Fruit fly (Drosophila melanogaster) whole organism, adult: ENCODE measurements around the gene Spc105R.

ENCODE experiments used
- CG11617 ChIP-seq: fragments of 200-800 bp; sonication (Bioruptor generic); optimal IDR thresholded peaks from 2 replicates; lab custom pipeline; 2017; ENCODE audit warnings: mild to moderate bottlenecking, missing biosample characterization, missing genetic modification reagents, missing genetic modification characterization
- CG12768 ChIP-seq: fragments of 200-800 bp; sonication (Bioruptor generic); optimal IDR thresholded peaks from 2 replicates; lab custom pipeline; 2017; ENCODE audit warnings: missing biosample characterization, missing genetic modification characterization, mild to moderate bottlenecking, moderate library complexity, missing genetic modification reagents
- CG14711 ChIP-seq: fragments of 200-800 bp; sonication (Bioruptor generic); optimal IDR thresholded peaks from 2 replicates; lab custom pipeline; 2018; ENCODE audit warnings: missing biosample characterization, mild to moderate bottlenecking, missing genetic modification characterization, moderate library complexity
- CG1620 ChIP-seq: fragments of 200-800 bp; sonication (Bioruptor generic); optimal IDR thresholded peaks from 2 replicates; lab custom pipeline; 2016; ENCODE audit warnings: missing biosample characterization, missing genetic modification characterization
- CG33017 ChIP-seq: fragments of 200-800 bp; sonication (Bioruptor generic); optimal IDR thresholded peaks from 2 replicates; lab custom pipeline; 2018; ENCODE audit warnings: missing biosample characterization, mild to moderate bottlenecking, missing genetic modification characterization, moderate library complexity
- CG5204 ChIP-seq: fragments of 200-800 bp; sonication (Bioruptor generic); optimal IDR thresholded peaks from 2 replicates; lab custom pipeline; 2016; ENCODE audit warnings: missing biosample characterization, missing genetic modification characterization
- CG7045 ChIP-seq: fragments of 200-800 bp; sonication (Bioruptor generic); optimal IDR thresholded peaks from 2 replicates; lab custom pipeline; 2017; ENCODE audit warnings: missing biosample characterization, mild to moderate bottlenecking, missing genetic modification characterization
- CG7101 ChIP-seq: fragments of 200-800 bp; sonication (Bioruptor generic); optimal IDR thresholded peaks from 2 replicates; lab custom pipeline; 2018; ENCODE audit warnings: missing biosample characterization, mild to moderate bottlenecking, missing genetic modification characterization, moderate library complexity
- Clk ChIP-seq: fragments of 200-800 bp; sonication (Bioruptor generic); optimal IDR thresholded peaks from 2 replicates; lab custom pipeline; 2017; ENCODE audit warnings: missing biosample characterization, missing genetic modification characterization
- Crg-1 ChIP-seq: fragments of 200-800 bp; sonication (Bioruptor generic); optimal IDR thresholded peaks from 2 replicates; lab custom pipeline; 2016; ENCODE audit warnings: missing biosample characterization, missing genetic modification characterization
- Hr96 ChIP-seq: fragments of 200-800 bp; sonication (Bioruptor generic); optimal IDR thresholded peaks from 2 replicates; lab custom pipeline; 2016; ENCODE audit warnings: missing biosample characterization, missing genetic modification characterization
- Mnt ChIP-seq: fragments of 200-800 bp; sonication (Bioruptor generic); optimal IDR thresholded peaks from 2 replicates; lab custom pipeline; 2016; ENCODE audit warnings: missing biosample characterization, mild to moderate bottlenecking, missing genetic modification characterization
- bab1 ChIP-seq: fragments of 200-800 bp; sonication (Bioruptor generic); optimal IDR thresholded peaks from 3 replicates; lab custom pipeline; 2019; ENCODE audit warnings: missing biosample characterization, mild to moderate bottlenecking, missing genetic modification characterization, moderate library complexity
- cic ChIP-seq: fragments of 200-800 bp; sonication (Bioruptor generic); optimal IDR thresholded peaks from 2 replicates; lab custom pipeline; 2017; ENCODE audit warnings: missing biosample characterization, mild to moderate bottlenecking, missing genetic modification characterization, moderate library complexity
- cnc ChIP-seq, 2 experiments: fragments of >200 bp; optimal IDR thresholded peaks; 2 replicates each; lab custom pipeline; 2017
- kay ChIP-seq: fragments of 200-800 bp; sonication (Bioruptor generic); peaks from one replicate; lab custom pipeline; 2016; ENCODE audit warnings: missing biosample characterization, missing genetic modification characterization, borderline replicate concordance
- ovo ChIP-seq: fragments of 200-800 bp; sonication (Bioruptor generic); optimal IDR thresholded peaks from 2 replicates; lab custom pipeline; 2016; ENCODE audit warnings: missing biosample characterization, missing genetic modification characterization
- pad ChIP-seq: fragments of 200-800 bp; sonication (Bioruptor generic); optimal IDR thresholded peaks from 3 replicates; lab custom pipeline; 2017; ENCODE audit warnings: missing biosample characterization, missing genetic modification characterization, mild to moderate bottlenecking, moderate library complexity, missing genetic modification reagents
- tj ChIP-seq: fragments of 200-800 bp; sonication (Bioruptor generic); optimal IDR thresholded peaks from 3 replicates; lab custom pipeline; 2017; ENCODE audit warnings: missing biosample characterization, mild to moderate bottlenecking, missing genetic modification characterization, moderate library complexity
- toe ChIP-seq: fragments of 200-800 bp; sonication (Bioruptor generic); optimal IDR thresholded peaks from 2 replicates; lab custom pipeline; 2016; ENCODE audit warnings: missing biosample characterization, missing genetic modification characterization

Gene Spc105R

dm6 chr3L:20841465-20842109 lies 41.4 kb downstream of the Spc105R start, which contains the start of the genes CSN3 and CG11456:
CSN3 (minus strand) TSS chr3L:20841576.
CG11456 (plus strand) TSS chr3L:20841987.
- peak; percentile 28 for TF ChIP-seq CG14711
- TF ChIP-seq Crg-1: peak; percentile 58
- TF ChIP-seq cic (GFP tag; lab: Kevin White, UChicago): no peak
- TF ChIP-seq CG12768: peak; percentile 4
- no peak for TF ChIP-seq bab1 (GFP tag; lab: Kevin White, UChicago)
- no peak for TF ChIP-seq kay (GFP tag; lab: Kevin White, UChicago)
- no peak for TF ChIP-seq tj (GFP tag; lab: Kevin White, UChicago)
- TF ChIP-seq CG5204 (GFP tag; lab: Kevin White, UChicago): no peak
- TF ChIP-seq CG7045: peak; percentile 2
- TF ChIP-seq Mnt (GFP tag; lab: Kevin White, UChicago): peak; percentile 53
- TF ChIP-seq pad (GFP tag; lab: Kevin White, UChicago): peak; percentile 55
- TF ChIP-seq toe (GFP tag; lab: Kevin White, UChicago): peak; percentile 59
- peak; percentile 5 for TF ChIP-seq CG11617 (GFP tag; lab: Kevin White, UChicago)
- no peak for TF ChIP-seq cnc (optimal IDR thresholded peaks at IDR 0.05; lab: Kevin White, UChicago)
- TF ChIP-seq Hr96 (GFP tag; lab: Kevin White, UChicago): peak; percentile 62
- peak; percentile 63 for TF ChIP-seq CG1620 (GFP tag; lab: Kevin White, UChicago)
- peak; percentile 61 for TF ChIP-seq CG7101
- TF ChIP-seq ovo (GFP tag; lab: Kevin White, UChicago): no peak
- no peak for TF ChIP-seq CG33017 (tag; lab: Kevin White, UChicago)
- TF ChIP-seq Clk (GFP tag; lab: Kevin White, UChicago): no peak

- TF ChIP-seq Hr96 (GFP tag; lab: Kevin White, UChicago): no peak
- no peak for TF ChIP-seq cic (GFP tag; lab: Kevin White, UChicago)
- no peak for TF ChIP-seq CG11617 (GFP tag; lab: Kevin White, UChicago)
- TF ChIP-seq CG7045: no peak
- no peak for TF ChIP-seq Clk (GFP tag; lab: Kevin White, UChicago)
- no peak for TF ChIP-seq CG1620 (GFP tag; lab: Kevin White, UChicago)
- TF ChIP-seq Mnt (GFP tag; lab: Kevin White, UChicago): no peak
- no peak for TF ChIP-seq Crg-1
- TF ChIP-seq bab1 (GFP tag; lab: Kevin White, UChicago): no peak
- no peak for TF ChIP-seq CG12768
- no peak for TF ChIP-seq toe (GFP tag; lab: Kevin White, UChicago)
Measured at dm6 chr3L:20848572-20848971, 48.4 kb downstream of the Spc105R start.
